Worm (Caenorhabditis elegans) whole organism, early embryonic: ENCODE results near the gene zyg-11.

ENCODE experiments used
- B0310.2 ChIP-seq: sonication (generic microtip); optimal IDR thresholded peaks from 2 replicates; lab custom pipeline; 2016; ENCODE audit warnings: mild to moderate bottlenecking, missing genetic modification characterization, missing compliant biosample characterization
- F13C5.2 ChIP-seq: sonication (generic microtip); optimal IDR thresholded peaks from 2 replicates; lab custom pipeline; 2017; ENCODE audit warnings: mild to moderate bottlenecking, missing genetic modification characterization, inconsistent platforms, missing compliant biosample characterization
- aly-1 ChIP-seq: sonication (generic microtip); optimal IDR thresholded peaks from 2 replicates; lab custom pipeline; 2016; ENCODE audit warnings: missing genetic modification characterization, missing compliant biosample characterization
- ama-1 ChIP-seq: fragments of 150-350 bp; optimal IDR thresholded peaks from 2 replicates; lab custom pipeline; 2014
- ceh-13 ChIP-seq: fragments of 200-800 bp; sonication (Bioruptor generic); optimal IDR thresholded peaks from 2 replicates; lab custom pipeline; 2018; ENCODE audit warnings: mild to moderate bottlenecking, missing genetic modification characterization, missing compliant biosample characterization
- ceh-36 ChIP-seq: sonication (generic microtip); optimal IDR thresholded peaks from 2 replicates; lab custom pipeline; 2016; ENCODE audit warnings: missing genetic modification characterization, inconsistent platforms, missing compliant biosample characterization
- ets-7 ChIP-seq: sonication (generic microtip); optimal IDR thresholded peaks from 2 replicates; lab custom pipeline; 2016; ENCODE audit warnings: missing genotype, missing genetic modification characterization, missing compliant biosample characterization
- flt-1 ChIP-seq: fragments of 200-800 bp; sonication (Bioruptor generic); IDR thresholded peaks from 2 replicates; pipeline ENCODE4 v1.3.6; 2022; ENCODE audit warnings: missing genetic modification characterization, missing compliant biosample characterization
- hmbx-1 ChIP-seq: sonication (generic microtip); optimal IDR thresholded peaks from 2 replicates; lab custom pipeline; 2016; ENCODE audit warnings: mild to moderate bottlenecking, missing genetic modification characterization, missing compliant biosample characterization
- hmg-4 ChIP-seq: fragments of 200-800 bp; sonication (Bioruptor generic); optimal IDR thresholded peaks from 2 replicates; lab custom pipeline; 2018; ENCODE audit warnings: mild to moderate bottlenecking, missing genetic modification characterization, missing compliant biosample characterization
- hnd-1 ChIP-seq: sonication (generic microtip); optimal IDR thresholded peaks from 2 replicates; lab custom pipeline; 2016; ENCODE audit warnings: missing genetic modification characterization, missing compliant biosample characterization
- pes-1 ChIP-seq: fragments of 200-800 bp; sonication (Bioruptor generic); IDR thresholded peaks from 2 replicates; pipeline ENCODE4 v1.3.6; 2022; ENCODE audit warnings: missing genetic modification reagents, missing genetic modification characterization, missing compliant biosample characterization
- scrt-1 ChIP-seq: fragments of 200-800 bp; sonication (Bioruptor generic); IDR thresholded peaks from 2 replicates; pipeline ENCODE4 v1.3.6; 2022; ENCODE audit warnings: missing genetic modification characterization, missing compliant biosample characterization
- sea-1 ChIP-seq: fragments of 200-800 bp; sonication (Bioruptor generic); conservative IDR thresholded peaks from 2 replicates; pipeline ENCODE4 v1.3.6; 2022; ENCODE audit warnings: missing genetic modification characterization, missing compliant biosample characterization
- tbx-11 ChIP-seq: fragments of 200-800 bp; sonication (Bioruptor generic); IDR thresholded peaks from 2 replicates; pipeline ENCODE4 v1.3.6; 2022; ENCODE audit warnings: missing genetic modification characterization, missing compliant biosample characterization
- tbx-37 ChIP-seq: fragments of 200-800 bp; sonication (Bioruptor generic); conservative IDR thresholded peaks from 2 replicates; pipeline ENCODE4 v1.3.6; 2022; ENCODE audit warnings: missing genetic modification reagents, missing genetic modification characterization, missing compliant biosample characterization
- tra-4 ChIP-seq: sonication (generic microtip); optimal IDR thresholded peaks from 2 replicates; lab custom pipeline; 2017; ENCODE audit warnings: missing genetic modification characterization, missing compliant biosample characterization

Gene zyg-11

ce11 chrII:8006962-8007361, 10.5 kb upstream of the zyg-11 start:
- TF ChIP-seq pes-1 (GFP tag; lab: Robert Waterston, UW) = no peak
- no peak for TF ChIP-seq scrt-1
- TF ChIP-seq tra-4 (tag; lab: Kevin White, UChicago) = no peak
- no peak for TF ChIP-seq flt-1 (GFP tag; lab: Robert Waterston, UW)
- no peak for TF ChIP-seq hmbx-1 (tag; lab: Kevin White, UChicago)
- TF ChIP-seq ama-1 (lab: Kevin White, UChicago) = no peak

DNA sequence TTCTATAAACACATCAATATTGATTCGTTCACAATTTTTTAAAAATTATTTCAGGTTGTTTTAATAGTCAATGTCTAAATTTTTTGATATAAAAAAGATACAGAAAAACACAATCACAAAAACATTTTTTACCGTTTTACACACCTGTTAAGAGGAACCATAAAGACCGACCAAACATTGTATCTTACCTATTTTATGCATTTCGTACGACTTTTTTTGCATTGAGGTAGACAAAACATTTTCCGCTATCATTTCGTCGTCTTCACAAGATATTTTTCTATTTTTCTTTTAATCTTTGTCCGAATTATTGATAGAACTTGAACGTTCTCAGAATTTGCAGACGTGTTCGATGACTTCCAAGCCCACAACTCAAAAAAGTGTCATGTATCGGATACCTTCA, 9.1 kb upstream of the zyg-11 start, which contains the start of gene glna-2:
TSS of gene glna-2 (plus strand) at position 301 of the 400 bp plus-strand sequence.
- TF ChIP-seq hmg-4 (GFP tag; lab: Kevin White, UChicago) = no peak
- no peak for TF ChIP-seq ceh-36
- no peak for TF ChIP-seq tbx-37
- no peak for TF ChIP-seq hnd-1 (tag; lab: Kevin White, UChicago)
- no peak for TF ChIP-seq ama-1 (lab: Kevin White, UChicago)
- no peak for TF ChIP-seq aly-1 (tag; lab: Kevin White, UChicago)
- no peak for TF ChIP-seq sea-1 (GFP tag; lab: Robert Waterston, UW)
- no peak for TF ChIP-seq ets-7 (tag; lab: Kevin White, UChicago)
- no peak for TF ChIP-seq tbx-11 (GFP tag; lab: Robert Waterston, UW)
- TF ChIP-seq ceh-13 (GFP tag; lab: Kevin White, UChicago) = no peak
- TF ChIP-seq pes-1 (GFP tag; lab: Robert Waterston, UW) = no peak

DNA sequence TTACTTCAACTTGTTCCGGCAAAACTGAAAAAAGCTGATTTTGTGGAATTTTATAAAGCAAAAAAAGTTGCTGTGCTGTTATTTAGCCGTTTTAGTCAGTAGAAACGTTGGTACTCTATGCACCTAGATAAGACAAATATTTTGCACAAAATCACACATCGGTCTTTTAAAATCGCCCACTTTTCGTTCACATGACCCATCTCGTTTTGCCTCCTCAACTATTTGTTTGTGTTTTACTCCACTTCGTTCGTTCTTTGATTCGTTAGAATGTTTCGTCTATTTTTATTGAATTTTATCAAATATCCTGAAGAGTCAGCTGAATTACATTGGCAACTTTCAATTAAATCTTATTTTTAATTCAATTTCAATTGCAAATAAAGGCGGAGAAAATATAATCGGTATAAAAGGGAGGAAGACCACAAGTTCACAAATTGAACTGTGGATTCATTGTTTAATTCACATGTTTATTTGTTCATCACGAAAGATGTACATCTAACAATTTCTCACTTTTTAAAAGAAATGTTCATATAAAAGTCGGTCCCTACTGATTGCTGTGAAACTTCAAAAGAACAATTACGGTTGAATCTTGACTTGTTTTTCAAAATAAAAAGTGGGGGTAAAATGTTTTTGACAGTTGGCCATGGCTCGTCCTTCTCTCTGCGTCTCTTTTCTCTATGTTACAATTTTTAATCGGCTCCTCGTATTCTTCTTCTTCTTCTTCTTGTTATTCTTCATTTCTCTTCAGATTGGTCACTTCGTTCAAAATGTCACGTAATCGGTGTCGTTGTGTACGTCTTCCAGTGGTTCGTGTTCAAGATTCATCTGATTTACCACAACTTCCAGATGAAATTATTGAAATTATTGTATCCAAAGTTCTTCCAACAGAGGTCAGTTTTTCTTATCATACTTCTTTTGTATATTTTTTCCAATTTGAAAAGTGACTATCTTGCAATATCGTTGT, 5.1 kb upstream of the zyg-11 start, which contains the start of gene DH11.2:
TSS of gene DH11.2 (plus strand) at position 746 of the 961 bp plus-strand sequence.
- TF ChIP-seq tbx-37 (no peak), tra-4 (tag; lab: Kevin White, UChicago) (no peak), B0310.2 (no peak), F13C5.2 (tag; lab: Kevin White, UChicago) (no peak), tbx-11 (GFP tag; lab: Robert Waterston, UW) (no peak), scrt-1 (no peak), hmg-4 (GFP tag; lab: Kevin White, UChicago) (no peak), flt-1 (GFP tag; lab: Robert Waterston, UW) (no peak)

ce11 chrII:8015483-8015938, 2.0 kb upstream of the zyg-11 start:
- TF ChIP-seq hmbx-1 (tag; lab: Kevin White, UChicago) (no peak), tbx-37 (no peak), tbx-11 (GFP tag; lab: Robert Waterston, UW) (no peak), hmg-4 (GFP tag; lab: Kevin White, UChicago) (no peak), ets-7 (tag; lab: Kevin White, UChicago) (no peak), ceh-36 (no peak), B0310.2 (no peak), sea-1 (GFP tag; lab: Robert Waterston, UW) (no peak), F13C5.2 (tag; lab: Kevin White, UChicago) (no peak), aly-1 (tag; lab: Kevin White, UChicago) (no peak), scrt-1 (no peak), ceh-13 (GFP tag; lab: Kevin White, UChicago) (no peak), ama-1 (lab: Kevin White, UChicago) (no peak), hnd-1 (tag; lab: Kevin White, UChicago) (no peak), tra-4 (tag; lab: Kevin White, UChicago) (no peak), pes-1 (GFP tag; lab: Robert Waterston, UW) (no peak), flt-1 (GFP tag; lab: Robert Waterston, UW) (no peak)

- TF ChIP-seq aly-1 (tag; lab: Kevin White, UChicago) (no peak), hmbx-1 (tag; lab: Kevin White, UChicago) (no peak), flt-1 (GFP tag; lab: Robert Waterston, UW) (no peak), tbx-37 (no peak), hnd-1 (tag; lab: Kevin White, UChicago) (no peak), hmg-4 (GFP tag; lab: Kevin White, UChicago) (no peak)
Measured at ce11 chrII:8016167-8016566, 1.3 kb upstream of the zyg-11 start.

DNA sequence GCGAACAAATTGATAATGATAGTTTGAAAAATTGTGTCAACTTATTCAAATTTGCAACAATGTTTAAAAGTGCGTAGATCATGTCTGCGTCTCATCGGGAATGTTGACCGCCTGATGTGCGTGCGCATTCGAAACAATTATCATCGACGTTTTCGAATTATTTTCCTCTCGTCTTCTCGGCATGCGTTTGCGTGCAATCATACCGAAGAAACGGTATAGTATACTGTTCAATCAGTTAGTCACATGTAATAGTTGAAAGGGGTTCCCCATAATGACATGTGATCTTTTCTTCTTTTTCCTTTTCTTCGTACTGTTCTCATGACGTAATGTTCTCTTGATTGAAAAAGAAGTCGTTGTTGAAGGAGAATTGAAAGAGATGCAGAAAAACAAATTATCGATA, 719 bp upstream of the zyg-11 start:
- TF ChIP-seq pes-1 (GFP tag; lab: Robert Waterston, UW) (no peak), ceh-13 (GFP tag; lab: Kevin White, UChicago) (no peak), hmbx-1 (tag; lab: Kevin White, UChicago) (no peak), F13C5.2 (tag; lab: Kevin White, UChicago) (no peak), hnd-1 (tag; lab: Kevin White, UChicago) (no peak), tbx-11 (GFP tag; lab: Robert Waterston, UW) (no peak), flt-1 (GFP tag; lab: Robert Waterston, UW) (no peak), tbx-37 (no peak), scrt-1 (no peak), B0310.2 (no peak), ceh-36 (no peak), ama-1 (lab: Kevin White, UChicago) (no peak)

ce11 chrII:8020580-8021044, 3.1 kb downstream of the zyg-11 start:
- TF ChIP-seq hmg-4 (GFP tag; lab: Kevin White, UChicago) = no peak
- TF ChIP-seq aly-1 (tag; lab: Kevin White, UChicago) = no peak
- TF ChIP-seq hnd-1 (tag; lab: Kevin White, UChicago) = no peak
- no peak for TF ChIP-seq sea-1 (GFP tag; lab: Robert Waterston, UW)
- TF ChIP-seq ceh-13 (GFP tag; lab: Kevin White, UChicago) = no peak
- no peak for TF ChIP-seq hmbx-1 (tag; lab: Kevin White, UChicago)
- TF ChIP-seq scrt-1 = no peak
- TF ChIP-seq tbx-11 (GFP tag; lab: Robert Waterston, UW) = no peak
- TF ChIP-seq tra-4 (tag; lab: Kevin White, UChicago) = no peak
- TF ChIP-seq tbx-37 = no peak
- TF ChIP-seq flt-1 (GFP tag; lab: Robert Waterston, UW) = no peak
- TF ChIP-seq ceh-36 = no peak
- no peak for TF ChIP-seq pes-1 (GFP tag; lab: Robert Waterston, UW)
- TF ChIP-seq ets-7 (tag; lab: Kevin White, UChicago) = no peak
- TF ChIP-seq F13C5.2 (tag; lab: Kevin White, UChicago) = no peak
